Worm (Caenorhabditis elegans): ENCODE measurements around the gene lbp-2.

- TF ChIP-seq fkh-10 (GFP tag; optimal IDR thresholded peaks at IDR 0.05) (no peak), nhr-11 (tag; optimal IDR thresholded peaks at IDR 0.05) (no peak)
Measured at ce11 chrX:3270806-3271205, 10.4 kb downstream of the lbp-2 start, which contains the start of gene sul-1.
